In the genomic region with DNA sequence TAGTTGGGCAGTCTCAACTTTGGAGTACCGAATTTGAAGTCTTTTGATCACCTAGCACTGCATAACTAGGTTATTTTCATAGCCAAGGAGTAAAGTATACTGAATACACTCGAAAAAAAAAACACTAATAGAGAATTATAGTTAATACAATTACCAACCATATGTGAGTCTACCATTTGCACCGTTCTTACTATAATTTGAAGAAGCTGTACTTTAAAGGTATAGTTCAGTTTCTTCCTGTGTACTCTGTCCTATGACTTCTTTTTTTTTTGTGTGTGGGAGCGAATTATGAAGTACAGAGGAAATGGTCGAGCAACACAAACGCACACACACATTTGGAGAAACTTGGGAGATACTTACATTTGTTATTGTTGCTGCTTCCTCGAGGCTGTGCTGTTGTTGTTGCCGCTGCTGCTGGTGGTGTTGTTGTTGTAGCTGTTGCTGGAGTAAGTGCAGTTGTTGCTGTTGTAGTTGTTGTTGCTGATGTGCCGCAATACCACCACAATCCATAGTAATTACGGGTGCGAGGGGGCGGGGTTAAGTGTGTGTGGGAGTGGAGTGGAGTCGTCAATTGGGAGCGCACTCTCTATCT, we compare ENCODE assay signal across 1 fruit fly cellular context.
TF ChIP-seq lines count a peak whose summit lies in the region.

No protein-coding gene starts in this region.

TF ChIP-seq in whole organism, embryonic, 481 proteins besides CTCF, POLR2A, EP300 and RAD21 (continued from another document):
- peak; percentile 72 for TF ChIP-seq CG11093 (GFP tag; IDR thresholded peaks at IDR 0.05; lab: Robert Waterston, UW)
- peak; percentile 50 for TF ChIP-seq CG11247 (GFP tag; IDR thresholded peaks at IDR 0.05; lab: Robert Waterston, UW)
- TF ChIP-seq CG42726 (GFP tag; IDR thresholded peaks at IDR 0.05; lab: Robert Waterston, UW; ENCODE audit: partially characterized antibody) = no peak
- TF ChIP-seq HmgZ (tag; optimal IDR thresholded peaks at IDR 0.05; lab: Kevin White, UChicago) = peak; percentile 82
- TF ChIP-seq CG5953 (GFP tag; IDR thresholded peaks at IDR 0.05; lab: Robert Waterston, UW) = peak; percentile 85
- TF ChIP-seq Sox100B (GFP tag; optimal IDR thresholded peaks at IDR 0.05; lab: Kevin White, UChicago) = no peak
- peak; percentile 47; the same call in 1 of the 2 replicates for TF ChIP-seq CG6272 (GFP tag; IDR thresholded peaks at IDR 0.05; lab: Robert Waterston, UW)
- TF ChIP-seq nerfin-1 (tag; optimal IDR thresholded peaks at IDR 0.05; lab: Kevin White, UChicago) = peak; percentile 77
- no peak for TF ChIP-seq Tbp (GFP tag; optimal IDR thresholded peaks at IDR 0.05; lab: Kevin White, UChicago)
- peak; percentile 43 for TF ChIP-seq CG7987 (GFP tag; optimal IDR thresholded peaks at IDR 0.05; lab: Kevin White, UChicago)
- no peak for TF ChIP-seq nerfin-2 (GFP tag; IDR thresholded peaks at IDR 0.05; lab: Robert Waterston, UW; ENCODE audit: partially characterized antibody)
- TF ChIP-seq tin (GFP tag; optimal IDR thresholded peaks at IDR 0.05; lab: Kevin White, UChicago) = peak; percentile 92
- TF ChIP-seq MESR4 (GFP tag; optimal IDR thresholded peaks at IDR 0.05; lab: Kevin White, UChicago) = peak; percentile 34
- peak; percentile 31; the same call in 1 of the 2 replicates for TF ChIP-seq MBD-R2 (GFP tag; IDR thresholded peaks at IDR 0.05; lab: Robert Waterston, UW)
- no peak for TF ChIP-seq CG17912 (GFP tag; optimal IDR thresholded peaks at IDR 0.05; lab: Kevin White, UChicago)
- TF ChIP-seq gsb (GFP tag; IDR thresholded peaks at IDR 0.05; lab: Robert Waterston, UW) = 0 out of 2 replicates have a peak, but pooled peaks have one; percentile 22
- peak; percentile 57 for TF ChIP-seq fu2 (GFP tag; optimal IDR thresholded peaks at IDR 0.05; lab: Kevin White, UChicago)
- peak; percentile 47 for TF ChIP-seq vfl (GFP tag; optimal IDR thresholded peaks at IDR 0.05; lab: Kevin White, UChicago)
- TF ChIP-seq CG7963 (GFP tag; IDR thresholded peaks at IDR 0.05; lab: Robert Waterston, UW; ENCODE audit: partially characterized antibody) = no peak
- no peak for TF ChIP-seq tio (GFP tag; optimal IDR thresholded peaks at IDR 0.05; lab: Kevin White, UChicago)
- peak in 1 of 2 experiments; percentile 46 for TF ChIP-seq crp (GFP tag; optimal IDR thresholded peaks at IDR 0.05; lab: Kevin White, UChicago)
- TF ChIP-seq BEAF-32 (GFP tag; optimal IDR thresholded peaks at IDR 0.05; lab: Kevin White, UChicago) = no peak
- TF ChIP-seq fd102C (GFP tag; optimal IDR thresholded peaks at IDR 0.05; lab: Kevin White, UChicago) = peak; percentile 88
- peak; percentile 63; the same call in 1 of the 2 replicates for TF ChIP-seq seq (GFP tag; IDR thresholded peaks at IDR 0.05; lab: Robert Waterston, UW)
- peak; percentile 98 for TF ChIP-seq dmrt11E (tag; optimal IDR thresholded peaks at IDR 0.05; lab: Kevin White, UChicago)
- TF ChIP-seq CG3065 (GFP tag; optimal IDR thresholded peaks at IDR 0.05; lab: Kevin White, UChicago) = peak; percentile 90
- TF ChIP-seq ewg (GFP tag; optimal IDR thresholded peaks at IDR 0.05; lab: Kevin White, UChicago) = peak; percentile 86
- no peak for TF ChIP-seq Opbp (GFP tag; IDR thresholded peaks at IDR 0.05; lab: Robert Waterston, UW; ENCODE audit: partially characterized antibody)
- TF ChIP-seq CG12236 (GFP tag; optimal IDR thresholded peaks at IDR 0.05; lab: Kevin White, UChicago) = peak; percentile 91
- TF ChIP-seq Dip3 (GFP tag; optimal IDR thresholded peaks at IDR 0.05; lab: Kevin White, UChicago) = peak; percentile 68
- peak; percentile 83 for TF ChIP-seq lmd (GFP tag; IDR thresholded peaks at IDR 0.05; lab: Robert Waterston, UW)
- TF ChIP-seq phol (tag; optimal IDR thresholded peaks at IDR 0.05; lab: Kevin White, UChicago) = peak; percentile 95
- no peak for TF ChIP-seq cas (GFP tag; IDR thresholded peaks at IDR 0.05; lab: Robert Waterston, UW)
- peak; percentile 93 for TF ChIP-seq otp (GFP tag; IDR thresholded peaks at IDR 0.05; lab: Robert Waterston, UW)
- no peak for TF ChIP-seq gfzf (GFP tag; optimal IDR thresholded peaks at IDR 0.05; lab: Kevin White, UChicago)
- peak; percentile 96 for TF ChIP-seq az2 (GFP tag; optimal IDR thresholded peaks at IDR 0.05; lab: Kevin White, UChicago)
- TF ChIP-seq crol (GFP tag; IDR thresholded peaks at IDR 0.05; lab: Robert Waterston, UW) = peak; percentile 64
- TF ChIP-seq Hr3 (GFP tag; optimal IDR thresholded peaks at IDR 0.05; lab: Kevin White, UChicago) = peak; percentile 89
- TF ChIP-seq Mes4 (GFP tag; optimal IDR thresholded peaks at IDR 0.05; lab: Kevin White, UChicago) = peak; percentile 91
- TF ChIP-seq yki (optimal IDR thresholded peaks at IDR 0.05; lab: Kevin White, UChicago) = no peak
- TF ChIP-seq CG17802 (tag; optimal IDR thresholded peaks at IDR 0.05; lab: Kevin White, UChicago) = peak; percentile 75
- peak; percentile 86 for TF ChIP-seq CG4707 (GFP tag; optimal IDR thresholded peaks at IDR 0.05; lab: Kevin White, UChicago)
- TF ChIP-seq vvl (GFP tag; IDR thresholded peaks at IDR 0.05; lab: Robert Waterston, UW) = peak; percentile 95
- TF ChIP-seq CG12155 (GFP tag; optimal IDR thresholded peaks at IDR 0.05; lab: Kevin White, UChicago) = peak; percentile 88
- peak; percentile 94 for TF ChIP-seq CG8388 (GFP tag; optimal IDR thresholded peaks at IDR 0.05; lab: Kevin White, UChicago)
- TF ChIP-seq CG9876 (GFP tag; optimal IDR thresholded peaks at IDR 0.05; lab: Kevin White, UChicago) = peak; percentile 81
- TF ChIP-seq CG11085 (GFP tag; IDR thresholded peaks at IDR 0.05; lab: Robert Waterston, UW) = peak; percentile 44; the same call in 1 of the 2 replicates
- TF ChIP-seq sens-2 (GFP tag; IDR thresholded peaks at IDR 0.05; lab: Robert Waterston, UW) = peak; percentile 83
- TF ChIP-seq wdn (GFP tag; IDR thresholded peaks at IDR 0.05; lab: Robert Waterston, UW) = peak; percentile 38; the same call in 1 of the 2 replicates
- TF ChIP-seq Six4 (GFP tag; optimal IDR thresholded peaks at IDR 0.05; lab: Kevin White, UChicago) = peak; percentile 92
- peak; percentile 18 for TF ChIP-seq sd (tag; optimal IDR thresholded peaks at IDR 0.05; lab: Kevin White, UChicago)
- peak; percentile 71 for TF ChIP-seq sim (GFP tag; IDR thresholded peaks at IDR 0.05; lab: Robert Waterston, UW)
- TF ChIP-seq CG17612 (GFP tag; IDR thresholded peaks at IDR 0.05; lab: Robert Waterston, UW) = peak; percentile 70; the same call in 1 of the 2 replicates
- TF ChIP-seq Dp (GFP tag; optimal IDR thresholded peaks at IDR 0.05; lab: Kevin White, UChicago) = no peak
- TF ChIP-seq nmo (GFP tag; optimal IDR thresholded peaks at IDR 0.05; lab: Kevin White, UChicago) = peak; percentile 95
- TF ChIP-seq CG9215 (GFP tag; IDR thresholded peaks at IDR 0.05; lab: Robert Waterston, UW) = peak; percentile 52; the same call in 1 of the 2 replicates
- peak; percentile 82 for TF ChIP-seq CG14014 (GFP tag; IDR thresholded peaks at IDR 0.05; lab: Robert Waterston, UW)
- peak; percentile 71 for TF ChIP-seq slou (GFP tag; optimal IDR thresholded peaks at IDR 0.05; lab: Kevin White, UChicago)
